Fruit fly (Drosophila melanogaster) whole organism, embryonic: ENCODE data around the gene inaE.

ENCODE experiments used
- Atf6 ChIP-seq: fragments of 200-800 bp; sonication (Bioruptor generic); IDR thresholded peaks from 2 replicates; pipeline ENCODE4 v1.3.6; 2022; ENCODE audit warnings: missing biosample characterization, missing genetic modification characterization
- BEAF-32 ChIP-seq: fragments of 200-800 bp; sonication (Bioruptor generic); optimal IDR thresholded peaks from 3 replicates; lab custom pipeline; 2017; ENCODE audit warnings: missing biosample characterization, missing genetic modification characterization, mild to moderate bottlenecking, moderate library complexity, missing genetic modification reagents
- BtbVII ChIP-seq: fragments of 200-800 bp; sonication (Bioruptor generic); optimal IDR thresholded peaks from 3 replicates; lab custom pipeline; 2017; ENCODE audit warnings: missing biosample characterization, mild to moderate bottlenecking, missing genetic modification characterization
- C15 ChIP-seq: fragments of 200-800 bp; sonication (Bioruptor generic); IDR thresholded peaks from 3 replicates; pipeline ENCODE4 v1.3.6; 2022; ENCODE audit warnings: missing biosample characterization, missing genetic modification characterization
- CG1233 ChIP-seq: fragments of 200-800 bp; sonication (Bioruptor generic); optimal IDR thresholded peaks from 4 replicates; lab custom pipeline; 2018; ENCODE audit warnings: missing biosample characterization, mild to moderate bottlenecking, missing genetic modification characterization
- CG13123 ChIP-seq: fragments of 200-800 bp; sonication (Bioruptor generic); optimal IDR thresholded peaks from 2 replicates; lab custom pipeline; 2016; ENCODE audit warnings: missing biosample characterization, missing genetic modification characterization
- CG13296 ChIP-seq: fragments of 200-800 bp; sonication (Bioruptor generic); optimal IDR thresholded peaks from 3 replicates; lab custom pipeline; 2018; ENCODE audit warnings: missing biosample characterization, mild to moderate bottlenecking, missing genetic modification characterization
- CG14667 ChIP-seq: fragments of 200-800 bp; sonication (Bioruptor generic); IDR thresholded peaks from 2 replicates; pipeline ENCODE4 v1.3.6; 2022; ENCODE audit warnings: missing biosample characterization, missing genetic modification characterization
- CG15514 ChIP-seq: fragments of 200-800 bp; sonication (Bioruptor generic); optimal IDR thresholded peaks from 3 replicates; lab custom pipeline; 2017; ENCODE audit warnings: missing biosample characterization, missing genetic modification characterization, mild to moderate bottlenecking, moderate library complexity, missing genetic modification reagents
- CG17186 ChIP-seq: fragments of 200-800 bp; sonication (Bioruptor generic); optimal IDR thresholded peaks from 3 replicates; lab custom pipeline; 2017; ENCODE audit warnings: missing biosample characterization, missing genetic modification reagents, missing genetic modification characterization
- CG17802 ChIP-seq: fragments of 200-800 bp; sonication (Bioruptor generic); optimal IDR thresholded peaks from 2 replicates; lab custom pipeline; 2018; ENCODE audit warnings: missing biosample characterization, mild to moderate bottlenecking, missing genetic modification characterization, moderate library complexity
- CG32532 ChIP-seq: fragments of 200-800 bp; sonication (Bioruptor generic); IDR thresholded peaks from 2 replicates; pipeline ENCODE4 v1.3.6; 2022; ENCODE audit warnings: missing biosample characterization, missing genetic modification characterization
- CG5953 ChIP-seq: fragments of 200-800 bp; sonication (Bioruptor generic); IDR thresholded peaks from 2 replicates; pipeline ENCODE4 v1.3.6; 2022; ENCODE audit warnings: missing biosample characterization, missing genetic modification characterization
- CG6689 ChIP-seq: fragments of 200-800 bp; sonication (Bioruptor generic); IDR thresholded peaks from 2 replicates; pipeline ENCODE4 v1.3.6; 2022; ENCODE audit warnings: missing biosample characterization, missing genetic modification characterization
- CG6791 ChIP-seq: fragments of 200-800 bp; sonication (Bioruptor generic); IDR thresholded peaks from 3 replicates; pipeline ENCODE4 v1.3.6; 2022; ENCODE audit warnings: missing biosample characterization, missing genetic modification characterization; ENCODE audit not compliant: partially characterized antibody
- CG7987 ChIP-seq: fragments of 200-800 bp; sonication (Bioruptor generic); optimal IDR thresholded peaks from 2 replicates; lab custom pipeline; 2018; ENCODE audit warnings: missing biosample characterization, mild to moderate bottlenecking, missing genetic modification characterization, moderate library complexity
- CG9932 ChIP-seq: fragments of 200-800 bp; sonication (Bioruptor generic); IDR thresholded peaks from 2 replicates; pipeline ENCODE4 v1.3.6; 2022; ENCODE audit warnings: missing biosample characterization, missing genetic modification characterization
- Deaf1 ChIP-seq: fragments of 200-800 bp; optimal IDR thresholded peaks from 3 replicates; lab custom pipeline; 2019; ENCODE audit warnings: missing biosample characterization, mild to moderate bottlenecking, missing genetic modification characterization, moderate library complexity
- Doc3 ChIP-seq: fragments of 200-800 bp; sonication (Bioruptor generic); IDR thresholded peaks from 3 replicates; pipeline ENCODE4 v1.3.6; 2022; ENCODE audit warnings: missing biosample characterization, missing genetic modification characterization; ENCODE audit not compliant: partially characterized antibody
- H15 ChIP-seq: fragments of 200-800 bp; sonication (Bioruptor generic); IDR thresholded peaks from 3 replicates; pipeline ENCODE4 v1.3.6; 2022; ENCODE audit warnings: missing biosample characterization, missing genetic modification characterization
- HLH54F ChIP-seq: fragments of 200-800 bp; sonication (Bioruptor generic); optimal IDR thresholded peaks from 3 replicates; lab custom pipeline; 2016; ENCODE audit warnings: missing biosample characterization, missing genetic modification characterization
- Hmx ChIP-seq: fragments of 200-800 bp; sonication (Bioruptor generic); optimal IDR thresholded peaks from 2 replicates; lab custom pipeline; 2016; ENCODE audit warnings: missing biosample characterization, missing genetic modification characterization
- Nf-YC ChIP-seq: fragments of 200-800 bp; optimal IDR thresholded peaks from 3 replicates; lab custom pipeline; 2019; ENCODE audit warnings: missing biosample characterization, mild to moderate bottlenecking, missing genetic modification characterization, moderate library complexity
- Poxn ChIP-seq: fragments of 200-800 bp; sonication (Bioruptor generic); IDR thresholded peaks from 2 replicates; pipeline ENCODE4 v1.3.6; 2022; ENCODE audit warnings: missing biosample characterization, missing genetic modification characterization
- Ravus ChIP-seq: fragments of 200-800 bp; sonication (Bioruptor generic); IDR thresholded peaks from 2 replicates; pipeline ENCODE4 v1.3.6; 2022; ENCODE audit warnings: missing biosample characterization, missing genetic modification characterization
- Rfx ChIP-seq: fragments of 200-800 bp; sonication (Bioruptor generic); IDR thresholded peaks from 2 replicates; pipeline ENCODE4 v1.3.6; 2022; ENCODE audit warnings: missing biosample characterization, missing genetic modification characterization
- Scr ChIP-seq: fragments of 200-800 bp; sonication (Bioruptor generic); IDR thresholded peaks from 2 replicates; pipeline ENCODE4 v1.3.6; 2022; ENCODE audit warnings: missing biosample characterization, missing genetic modification characterization; ENCODE audit not compliant: partially characterized antibody
- Six4 ChIP-seq: fragments of 200-800 bp; sonication (Bioruptor generic); optimal IDR thresholded peaks from 2 replicates; lab custom pipeline; 2016; ENCODE audit warnings: missing biosample characterization, missing genetic modification characterization
- TFAM ChIP-seq: fragments of 200-800 bp; sonication (Bioruptor generic); optimal IDR thresholded peaks from 2 replicates; lab custom pipeline; 2017; ENCODE audit warnings: missing biosample characterization, missing genetic modification characterization, inconsistent platforms
- abd-A ChIP-seq: fragments of 200-800 bp; sonication (Bioruptor generic); optimal IDR thresholded peaks from 3 replicates; lab custom pipeline; 2019; ENCODE audit warnings: missing biosample characterization, mild to moderate bottlenecking, missing genetic modification characterization, moderate library complexity
- bsh ChIP-seq, 2 experiments: fragments of 200-800 bp; sonication (Bioruptor generic); optimal IDR thresholded peaks; 2 replicates each; lab custom pipeline; 2017 to 2018; ENCODE audit warnings: mild to moderate bottlenecking in 2 of 2, missing biosample characterization in 2 of 2, missing genetic modification characterization in 2 of 2, moderate library complexity in 1 of 2
- chn ChIP-seq: fragments of 200-800 bp; sonication (Bioruptor generic); optimal IDR thresholded peaks from 2 replicates; lab custom pipeline; 2016; ENCODE audit warnings: missing biosample characterization, missing genetic modification characterization
- corto ChIP-seq: fragments of 200-800 bp; sonication (Bioruptor generic); optimal IDR thresholded peaks from 2 replicates; lab custom pipeline; 2016; ENCODE audit warnings: missing biosample characterization, mild to moderate bottlenecking, missing genetic modification characterization, moderate library complexity
- croc ChIP-seq: fragments of 200-800 bp; sonication (Bioruptor generic); conservative IDR thresholded peaks from 3 replicates; pipeline ENCODE4 v1.3.6; 2022; ENCODE audit warnings: missing biosample characterization, missing genetic modification characterization
- crol ChIP-seq: fragments of 200-800 bp; sonication (Bioruptor generic); IDR thresholded peaks from 2 replicates; pipeline ENCODE4 v1.3.6; 2022; ENCODE audit warnings: missing biosample characterization, missing genetic modification characterization
- dan ChIP-seq: fragments of 200-800 bp; sonication (Bioruptor generic); IDR thresholded peaks from 2 replicates; pipeline ENCODE4 v1.3.6; 2022; ENCODE audit warnings: missing biosample characterization, missing genetic modification characterization
- dmrt99B ChIP-seq: fragments of 200-800 bp; sonication (Bioruptor generic); optimal IDR thresholded peaks from 2 replicates; lab custom pipeline; 2018; ENCODE audit warnings: missing biosample characterization, mild to moderate bottlenecking, missing genetic modification characterization, moderate library complexity
- gce ChIP-seq: fragments of 200-800 bp; sonication (Bioruptor generic); IDR thresholded peaks from 3 replicates; pipeline ENCODE4 v1.3.6; 2022; ENCODE audit warnings: missing biosample characterization, missing genetic modification characterization
- grau ChIP-seq: fragments of 200-800 bp; optimal IDR thresholded peaks from 3 replicates; lab custom pipeline; 2019; ENCODE audit warnings: missing biosample characterization, mild to moderate bottlenecking, missing genetic modification characterization, moderate library complexity
- gsb ChIP-seq: fragments of 200-800 bp; sonication (Bioruptor generic); IDR thresholded peaks from 2 replicates; pipeline ENCODE4 v1.3.6; 2022; ENCODE audit warnings: missing biosample characterization, missing genetic modification characterization
- jigr1 ChIP-seq: fragments of 200-800 bp; sonication (Bioruptor generic); IDR thresholded peaks from 3 replicates; pipeline ENCODE4 v1.3.6; 2022; ENCODE audit warnings: missing biosample characterization, missing genetic modification characterization
- kni ChIP-seq: fragments of 200-800 bp; sonication (Bioruptor generic); optimal IDR thresholded peaks from 3 replicates; lab custom pipeline; 2017; ENCODE audit warnings: mild to moderate bottlenecking, missing biosample characterization, missing genetic modification reagents, missing genetic modification characterization
- maf-S ChIP-seq: fragments of 200-800 bp; sonication (Bioruptor generic); optimal IDR thresholded peaks from 2 replicates; lab custom pipeline; 2016; ENCODE audit warnings: missing biosample characterization, missing genetic modification characterization
- mam ChIP-seq: fragments of 200-800 bp; sonication (Bioruptor generic); optimal IDR thresholded peaks from 3 replicates; lab custom pipeline; 2016; ENCODE audit warnings: missing biosample characterization, missing genetic modification characterization
- mirr ChIP-seq: fragments of 200-800 bp; sonication (Bioruptor generic); optimal IDR thresholded peaks from 3 replicates; lab custom pipeline; 2018; ENCODE audit warnings: missing biosample characterization, mild to moderate bottlenecking, missing genetic modification characterization
- seq ChIP-seq: fragments of 200-800 bp; sonication (Bioruptor generic); IDR thresholded peaks from 2 replicates; pipeline ENCODE4 v1.3.6; 2022; ENCODE audit warnings: missing biosample characterization, missing genetic modification characterization
- sima ChIP-seq: fragments of 200-800 bp; sonication (Bioruptor generic); optimal IDR thresholded peaks from 2 replicates; lab custom pipeline; 2016; ENCODE audit warnings: missing biosample characterization, missing genetic modification characterization
- unc-4 ChIP-seq: fragments of 200-800 bp; sonication (Bioruptor generic); IDR thresholded peaks from 2 replicates; pipeline ENCODE4 v1.3.6; 2022; ENCODE audit warnings: missing biosample characterization, missing genetic modification characterization; ENCODE audit not compliant: partially characterized antibody
- vnd ChIP-seq: fragments of 200-800 bp; sonication (Bioruptor generic); IDR thresholded peaks from 3 replicates; pipeline ENCODE4 v1.3.6; 2022; ENCODE audit warnings: missing biosample characterization, missing genetic modification characterization; ENCODE audit not compliant: partially characterized antibody
- wek ChIP-seq: fragments of 200-800 bp; sonication (Bioruptor generic); optimal IDR thresholded peaks from 3 replicates; lab custom pipeline; 2018; ENCODE audit warnings: missing biosample characterization, mild to moderate bottlenecking, missing genetic modification characterization, moderate library complexity

The inaE gene

DNA sequence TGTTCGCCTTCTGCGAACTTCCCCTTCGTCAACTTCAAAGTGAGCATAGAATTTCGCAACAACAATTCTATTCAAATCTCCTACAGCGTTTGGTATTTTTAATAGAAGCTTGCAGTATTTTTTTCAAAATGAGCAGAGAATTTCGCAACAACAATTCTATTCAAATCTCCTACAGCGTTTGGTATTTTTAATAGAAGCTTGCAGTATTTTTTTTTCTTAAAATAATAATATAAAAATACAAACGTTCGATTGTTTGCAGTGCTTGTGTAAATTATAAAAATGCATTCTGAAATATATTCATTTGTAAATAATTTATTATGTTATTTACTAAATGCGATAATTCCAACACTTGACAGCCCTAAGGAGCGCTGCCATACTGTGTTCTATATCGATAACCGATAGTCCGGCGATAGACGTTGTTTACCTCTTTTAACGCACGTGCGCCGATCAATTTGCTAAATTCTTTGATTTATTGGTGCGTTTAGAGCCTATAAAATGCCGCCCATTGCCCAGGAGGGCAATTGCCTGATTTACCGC lies 26.7 kb upstream of the inaE start, which contains the start of the genes CG32625 and Rtc1 (continued):
- TF ChIP-seq Scr (GFP tag; lab: Robert Waterston, UW) = peak; percentile 63
- TF ChIP-seq abd-A (tag; lab: Kevin White, UChicago) = no peak
- no peak for TF ChIP-seq CG1233 (GFP tag; lab: Kevin White, UChicago)
- TF ChIP-seq H15 (GFP tag; lab: Robert Waterston, UW) = peak; percentile 44; the same call in 1 of the 3 replicates
- no peak for TF ChIP-seq CG5953 (GFP tag; lab: Robert Waterston, UW)
- TF ChIP-seq C15 = no peak
- TF ChIP-seq CG32532 (GFP tag; lab: Robert Waterston, UW) = peak; percentile 61
- peak; percentile 69 for TF ChIP-seq CG9932
- no peak for TF ChIP-seq sima (GFP tag; lab: Kevin White, UChicago)
- no peak for TF ChIP-seq gsb
- peak in 1 of 2 experiments; percentile 49 for TF ChIP-seq bsh (GFP tag; optimal IDR thresholded peaks at IDR 0.05; lab: Kevin White, UChicago)
- TF ChIP-seq kni (GFP tag; lab: Kevin White, UChicago) = no peak
- TF ChIP-seq Rfx = peak; percentile 65
- no peak for TF ChIP-seq crol (GFP tag; lab: Robert Waterston, UW)
- TF ChIP-seq CG6689 (GFP tag; lab: Robert Waterston, UW) = no peak
- TF ChIP-seq wek (GFP tag; lab: Kevin White, UChicago) = no peak
- peak; percentile 22 for TF ChIP-seq Deaf1 (tag; lab: Kevin White, UChicago)
- TF ChIP-seq corto (GFP tag; lab: Kevin White, UChicago) = no peak
- 0 out of 2 replicates have a peak, but pooled peaks have one; percentile 13 for TF ChIP-seq CG14667 (GFP tag; lab: Robert Waterston, UW)
- TF ChIP-seq CG13296 (GFP tag; lab: Kevin White, UChicago) = peak; percentile 37
- no peak for TF ChIP-seq chn (GFP tag; lab: Kevin White, UChicago)
- no peak for TF ChIP-seq HLH54F (GFP tag; lab: Kevin White, UChicago)
- TF ChIP-seq TFAM (GFP tag; lab: Kevin White, UChicago) = no peak
- TF ChIP-seq croc (GFP tag; lab: Robert Waterston, UW) = no peak
- TF ChIP-seq CG17802 = no peak
- peak; percentile 67 for TF ChIP-seq unc-4
- no peak for TF ChIP-seq Ravus (GFP tag; lab: Robert Waterston, UW)
- TF ChIP-seq Hmx = no peak
- TF ChIP-seq CG13123 (GFP tag; lab: Kevin White, UChicago) = peak; percentile 21
- TF ChIP-seq Doc3 (GFP tag; lab: Robert Waterston, UW) = peak; percentile 34; the same call in 1 of the 3 replicates
- peak; percentile 50 for TF ChIP-seq dmrt99B
- TF ChIP-seq gce = no peak
- peak; percentile 42 for TF ChIP-seq CG15514 (GFP tag; lab: Kevin White, UChicago)
- TF ChIP-seq dan (GFP tag; lab: Robert Waterston, UW) = no peak
- TF ChIP-seq Nf-YC (tag; lab: Kevin White, UChicago) = peak; percentile 53
- TF ChIP-seq Six4 = peak; percentile 16
- 0 out of 3 replicates have a peak, but pooled peaks have one; percentile 12 for TF ChIP-seq vnd (GFP tag; lab: Robert Waterston, UW)
- no peak for TF ChIP-seq CG17186 (GFP tag; lab: Kevin White, UChicago)
- no peak for TF ChIP-seq Poxn (GFP tag; lab: Robert Waterston, UW)
- TF ChIP-seq CG7987 (GFP tag; lab: Kevin White, UChicago) = no peak
- TF ChIP-seq BEAF-32 (GFP tag; lab: Kevin White, UChicago) = peak; percentile 60
- TF ChIP-seq jigr1 = no peak
- TF ChIP-seq maf-S (GFP tag; lab: Kevin White, UChicago) = no peak
- TF ChIP-seq mam = no peak
- TF ChIP-seq Atf6 = 0 out of 2 replicates have a peak, but pooled peaks have one; percentile 30
- TF ChIP-seq seq (GFP tag; lab: Robert Waterston, UW) = no peak
- TF ChIP-seq BtbVII (GFP tag; lab: Kevin White, UChicago) = peak; percentile 11
- TF ChIP-seq grau (tag; lab: Kevin White, UChicago) = peak; percentile 61
- TF ChIP-seq mirr (GFP tag; lab: Kevin White, UChicago) = no peak
- peak; percentile 47; the same call in 1 of the 3 replicates for TF ChIP-seq CG6791 (GFP tag; lab: Robert Waterston, UW)
